Fruit fly (Drosophila melanogaster) whole organism, prepupa: Measurements from ENCODE around the gene CG12674.

Experiments
- CG11294 ChIP-seq: fragments of 200-800 bp; sonication (Bioruptor generic); IDR thresholded peaks from 2 replicates; pipeline ENCODE4 v1.3.6; 2022; ENCODE audit warnings: missing biosample characterization, missing genetic modification characterization
- CG34406 ChIP-seq: fragments of 200-800 bp; sonication (Bioruptor generic); optimal IDR thresholded peaks from 3 replicates; lab custom pipeline; 2016; ENCODE audit warnings: missing biosample characterization, missing genetic modification characterization
- CG6808 ChIP-seq: fragments of 200-800 bp; sonication (Bioruptor generic); optimal IDR thresholded peaks from 3 replicates; lab custom pipeline; 2017; ENCODE audit warnings: missing biosample characterization, missing genetic modification characterization, mild to moderate bottlenecking, moderate library complexity, missing genetic modification reagents
- CG8632 ChIP-seq: fragments of 200-800 bp; sonication (Bioruptor generic); optimal IDR thresholded peaks from 3 replicates; lab custom pipeline; 2016; ENCODE audit warnings: missing biosample characterization, missing genetic modification characterization
- Ets96B ChIP-seq: fragments of 200-800 bp; optimal IDR thresholded peaks from 2 replicates; lab custom pipeline; 2019; ENCODE audit warnings: missing biosample characterization, mild to moderate bottlenecking, missing genetic modification characterization, moderate library complexity
- Sox102F ChIP-seq: fragments of 200-800 bp; sonication (Bioruptor generic); optimal IDR thresholded peaks from 2 replicates; lab custom pipeline; 2016; ENCODE audit warnings: missing biosample characterization, mild to moderate bottlenecking, missing genetic modification characterization
- eg ChIP-seq: fragments of 200-800 bp; sonication (Bioruptor generic); IDR thresholded peaks from 3 replicates; pipeline ENCODE4 v1.3.6; 2022; ENCODE audit warnings: missing biosample characterization, missing genetic modification characterization
- esn ChIP-seq: fragments of 200-800 bp; sonication (Bioruptor generic); optimal IDR thresholded peaks from 2 replicates; lab custom pipeline; 2016; ENCODE audit warnings: missing biosample characterization, mild to moderate bottlenecking, missing genetic modification characterization, moderate library complexity
- fd59A ChIP-seq: fragments of 200-800 bp; sonication (Bioruptor generic); optimal IDR thresholded peaks from 2 replicates; lab custom pipeline; 2017; ENCODE audit warnings: missing biosample characterization, mild to moderate bottlenecking, missing genetic modification characterization, missing genetic modification reagents
- net ChIP-seq: fragments of 200-800 bp; sonication (Bioruptor generic); optimal IDR thresholded peaks from 3 replicates; lab custom pipeline; 2016; ENCODE audit warnings: missing biosample characterization, missing genetic modification characterization

DNA sequence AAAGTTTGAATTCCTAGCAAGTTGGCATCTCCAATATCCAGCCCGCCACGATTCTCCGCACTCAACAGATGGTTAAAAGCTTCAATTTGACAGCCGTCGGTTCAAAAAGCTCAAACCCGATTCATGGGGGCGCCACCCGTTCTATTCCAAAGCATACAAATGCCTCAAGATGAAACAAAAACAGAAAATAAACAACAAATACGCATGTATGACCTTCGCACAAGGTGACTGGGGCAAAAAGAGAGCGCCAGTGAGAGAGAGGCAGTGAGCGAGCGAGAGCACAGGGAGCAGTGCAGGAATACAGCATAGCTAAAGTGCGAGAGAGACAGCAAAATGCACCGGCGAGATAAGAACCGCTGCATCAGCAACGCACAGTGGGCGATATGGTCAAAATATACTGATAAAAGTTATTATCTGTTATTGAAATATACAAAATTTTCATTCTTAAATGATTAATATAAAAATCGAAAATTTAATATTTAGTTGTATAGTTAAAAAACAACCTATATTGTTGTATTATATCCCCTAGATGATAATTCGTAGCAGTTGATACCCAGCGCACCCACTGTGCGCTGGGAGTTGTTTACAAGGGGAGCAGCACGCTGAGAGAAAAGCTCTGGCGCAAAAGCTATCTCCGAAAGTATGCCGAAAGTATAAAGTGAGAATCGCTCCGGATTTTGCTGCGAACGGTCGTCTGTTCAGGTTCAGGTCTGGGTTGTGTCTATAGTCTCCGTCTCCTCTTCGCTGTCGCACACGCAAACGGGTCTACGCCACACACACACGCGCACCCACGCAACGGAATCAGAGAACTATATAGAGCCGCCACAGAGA is 50.7 kb downstream of the CG12674 start, which contains the start of gene Glyp:
- TF ChIP-seq fd59A (peak; percentile 97), CG8632 (peak; percentile 98), CG11294 (GFP tag; lab: Robert Waterston, UW) (peak; percentile 93), Sox102F (peak; percentile 94), esn (GFP tag; lab: Kevin White, UChicago) (peak; percentile 98), CG34406 (GFP tag; lab: Kevin White, UChicago) (peak; percentile 98), Ets96B (peak; percentile 98), eg (GFP tag; lab: Robert Waterston, UW) (peak; percentile 96), CG6808 (GFP tag; lab: Kevin White, UChicago) (peak; percentile 96), net (peak; percentile 97)
